Fruit fly (Drosophila melanogaster): Measurements from ENCODE around the gene polo.

dm6 chr3L:20316956-20317589 lies 7.6 kb downstream of the polo start, which contains the start of gene Spn77Ba:
- TF ChIP-seq CG14655 (GFP tag; optimal IDR thresholded peaks at IDR 0.05) (no peak), CG10348 (GFP tag; IDR thresholded peaks at IDR 0.05) (0 out of 2 replicates have a peak, but pooled peaks have one; percentile 19), CG32121 (GFP tag; IDR thresholded peaks at IDR 0.05) (no peak), CG4496 (GFP tag; IDR thresholded peaks at IDR 0.05) (peak; percentile 69; the same call in 2 of the 3 replicates)

Data from whole organism, pupa.